Fruit fly (Drosophila melanogaster): Measurements from ENCODE around the gene CG34171.

CG34171 gene

DNA sequence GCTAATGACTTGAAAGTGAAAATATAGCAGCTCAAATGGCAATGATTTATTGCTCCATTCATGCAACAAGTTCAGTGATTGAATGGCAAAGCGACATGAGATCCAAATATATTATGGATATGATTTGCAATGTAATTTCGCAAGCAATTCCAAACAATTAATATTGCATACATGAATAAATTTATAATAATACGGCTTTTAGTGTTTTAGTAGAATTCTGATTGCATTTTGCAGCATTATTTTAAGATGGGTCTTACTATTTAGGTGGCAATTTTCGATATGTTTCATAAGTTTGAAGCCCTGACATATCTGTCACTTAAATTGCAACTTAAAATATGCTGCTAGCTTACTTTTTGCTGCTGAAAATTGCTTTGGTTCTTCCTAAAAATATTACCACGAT is at the start of gene CG34171:
Gene CG34171 (plus strand): TSS at position 301 of the 400 bp plus-strand sequence.
- TF ChIP-seq CG8478 (optimal IDR thresholded peaks at IDR 0.05): no peak
- no peak for TF ChIP-seq CTCF (optimal IDR thresholded peaks at IDR 0.05)

- TF ChIP-seq CG8478 (optimal IDR thresholded peaks at IDR 0.05) (no peak), CTCF (optimal IDR thresholded peaks at IDR 0.05) (no peak)
Observed at dm6 chr2L:18328737-18329136, 49.7 kb upstream of the CG34171 start.

DNA sequence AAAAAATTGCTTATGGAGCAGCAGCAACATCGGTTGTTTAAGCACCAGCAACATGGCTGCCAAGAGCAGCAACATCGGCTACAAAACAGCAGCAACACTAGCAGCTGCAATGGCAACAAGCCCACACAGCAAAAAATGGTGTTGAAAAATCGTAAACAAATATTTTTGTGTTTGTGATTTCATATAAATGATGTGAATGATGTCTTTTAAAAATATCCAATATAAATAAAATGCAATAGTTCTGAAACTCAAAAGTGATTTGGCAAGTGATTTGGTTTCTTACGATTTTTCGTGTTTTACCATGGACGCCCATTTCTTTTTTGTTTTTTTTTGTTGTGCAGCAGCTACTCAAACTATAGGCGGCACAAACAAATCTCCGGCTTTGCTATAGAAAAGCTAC is 46.8 kb upstream of the CG34171 start:
- no peak for TF ChIP-seq CTCF (optimal IDR thresholded peaks at IDR 0.05)

DNA sequence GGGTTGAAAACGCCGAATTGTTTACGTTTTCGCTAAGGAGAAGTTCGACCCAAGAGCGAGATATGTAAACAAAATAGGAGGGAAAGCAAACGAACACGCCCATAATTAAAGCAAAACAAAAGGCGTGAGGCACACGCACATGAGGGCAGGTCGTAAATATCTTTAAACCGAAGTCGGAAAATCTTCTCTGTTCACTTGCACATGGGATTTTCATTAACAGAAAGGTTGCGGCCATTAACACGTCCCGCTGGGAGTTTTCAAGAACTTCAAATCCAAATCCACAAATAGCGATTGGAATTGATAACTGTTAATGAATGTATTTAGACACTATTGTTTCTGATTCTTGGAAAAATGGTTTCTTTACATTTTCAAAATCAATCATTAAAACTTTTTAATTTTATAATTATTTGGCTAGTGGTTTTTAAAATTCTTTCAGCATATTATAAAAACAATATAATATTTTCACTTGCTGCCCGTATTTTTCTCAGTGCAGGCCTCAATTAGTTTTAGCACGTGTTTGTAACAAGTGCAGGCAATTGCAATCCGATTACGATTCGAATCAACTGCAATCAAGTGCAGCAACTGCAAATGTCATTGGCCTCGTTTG is 44.5 kb upstream of the CG34171 start:
- TF ChIP-seq CG8478 (optimal IDR thresholded peaks at IDR 0.05) (no peak), CTCF (optimal IDR thresholded peaks at IDR 0.05) (no peak)

dm6 chr2L:18335641-18336040 is 42.8 kb upstream of the CG34171 start:
- TF ChIP-seq CG8478 (optimal IDR thresholded peaks at IDR 0.05): no peak
- TF ChIP-seq CTCF (optimal IDR thresholded peaks at IDR 0.05): no peak

- TF ChIP-seq CTCF (optimal IDR thresholded peaks at IDR 0.05) (no peak), CG8478 (optimal IDR thresholded peaks at IDR 0.05) (no peak)
Observed at dm6 chr2L:18336531-18336930, 41.9 kb upstream of the CG34171 start.

DNA sequence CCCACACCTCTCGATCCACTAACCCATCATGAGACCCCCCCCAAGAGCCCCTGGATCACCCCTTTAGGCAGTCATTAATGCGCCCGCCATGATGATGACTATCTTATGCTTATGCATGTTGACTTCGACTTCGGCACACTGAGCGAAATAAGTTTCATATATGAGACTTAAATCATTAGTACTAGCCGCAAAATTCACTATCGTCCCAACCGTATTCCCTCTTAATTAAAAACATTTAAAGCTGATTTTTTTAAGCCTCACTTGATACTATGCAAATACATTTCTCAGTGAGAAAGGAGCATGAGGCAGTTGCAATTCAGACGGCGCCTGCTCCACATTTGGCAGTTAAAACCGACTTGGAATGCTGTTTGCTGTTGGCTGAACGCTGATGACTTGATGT is 37.5 kb upstream of the CG34171 start:
- TF ChIP-seq CG8478 (optimal IDR thresholded peaks at IDR 0.05) (no peak), CTCF (optimal IDR thresholded peaks at IDR 0.05) (no peak)

dm6 chr2L:18344343-18344742 is 34.0 kb upstream of the CG34171 start:
- no peak for TF ChIP-seq CTCF (optimal IDR thresholded peaks at IDR 0.05)
- no peak for TF ChIP-seq CG8478 (optimal IDR thresholded peaks at IDR 0.05)

dm6 chr2L:18345194-18345593 is 33.2 kb upstream of the CG34171 start:
- TF ChIP-seq CTCF (optimal IDR thresholded peaks at IDR 0.05): no peak

DNA sequence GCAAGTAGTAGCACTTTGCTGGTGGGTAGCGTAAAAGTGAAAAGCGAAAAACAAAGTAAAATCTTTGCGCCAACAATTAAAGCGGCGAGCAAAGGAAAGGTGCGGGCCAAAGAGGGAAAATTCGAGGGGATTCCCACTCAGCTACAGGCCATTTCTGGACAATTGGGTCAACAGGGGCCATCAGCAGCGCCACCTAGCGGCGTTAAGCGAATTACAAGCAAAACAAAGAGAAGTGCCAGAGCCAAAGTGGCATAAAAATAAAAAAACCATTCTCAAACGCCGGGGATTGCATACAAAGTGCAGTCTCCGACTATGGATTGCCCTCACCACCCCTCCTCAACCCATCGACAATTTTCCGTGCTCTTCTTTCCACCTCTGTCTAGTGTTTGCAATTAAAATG is 30.4 kb upstream of the CG34171 start:
- TF ChIP-seq CTCF (optimal IDR thresholded peaks at IDR 0.05): peak; percentile 74 to 79
- no peak for TF ChIP-seq CG8478 (optimal IDR thresholded peaks at IDR 0.05)

DNA sequence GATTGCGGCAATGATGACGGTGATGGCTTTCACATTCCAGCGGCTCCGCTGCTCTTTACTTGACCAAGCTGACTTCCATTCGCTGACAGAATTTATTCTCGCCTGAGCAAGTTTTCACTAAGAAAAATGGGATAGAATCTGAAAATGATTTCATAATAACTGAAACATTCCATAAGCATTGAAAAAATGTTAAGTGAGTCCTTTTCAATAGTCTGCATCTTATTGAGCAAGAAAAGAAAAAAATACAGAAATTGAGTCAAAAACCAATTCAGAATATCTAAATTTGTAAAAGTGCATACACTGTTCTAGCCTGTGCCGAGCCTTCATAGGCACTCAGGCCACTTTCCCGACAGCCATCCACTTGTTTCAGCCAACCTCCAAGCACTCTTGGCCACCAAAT is 29.8 kb upstream of the CG34171 start:
- TF ChIP-seq CTCF (optimal IDR thresholded peaks at IDR 0.05): no peak
- TF ChIP-seq CG8478 (optimal IDR thresholded peaks at IDR 0.05): no peak

DNA sequence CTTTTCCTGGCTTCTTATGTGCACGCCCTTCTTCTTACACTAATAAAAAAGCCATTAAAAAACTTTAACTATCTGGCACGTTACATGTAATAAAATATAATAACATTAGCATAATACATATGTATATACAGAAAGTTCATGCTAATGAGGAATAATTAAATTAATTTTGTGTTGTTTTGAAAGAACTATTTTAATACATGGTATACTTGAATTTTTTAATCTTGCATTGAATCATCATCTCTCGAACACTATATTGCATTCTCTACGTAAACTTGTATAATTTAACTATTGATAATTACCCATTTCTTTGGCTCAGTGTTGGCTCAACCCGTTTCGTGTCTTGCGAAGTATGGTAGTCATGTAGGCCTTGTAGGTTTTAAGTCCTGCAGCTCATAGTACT is 25.6 kb upstream of the CG34171 start:
- TF ChIP-seq CG8478 (optimal IDR thresholded peaks at IDR 0.05): no peak

DNA sequence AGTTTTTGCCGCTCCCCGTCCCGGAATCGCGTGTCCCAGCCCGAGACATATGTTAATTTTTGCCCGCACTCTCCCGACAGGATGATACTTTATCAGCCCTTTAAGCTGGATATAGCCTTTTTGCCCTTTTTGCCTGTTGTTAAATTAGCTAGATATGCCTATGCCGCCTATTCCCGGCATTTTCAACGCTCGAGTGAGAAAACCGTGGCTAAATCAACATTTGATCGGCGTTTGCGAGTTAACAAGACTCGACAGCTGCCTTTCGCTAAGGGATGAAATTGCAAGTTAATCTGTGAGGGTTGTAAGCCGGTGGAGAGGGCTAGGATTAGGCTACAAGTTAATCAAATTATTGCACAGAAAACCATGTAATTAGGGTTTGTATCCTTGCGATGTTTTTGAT is 22.8 kb upstream of the CG34171 start:
- TF ChIP-seq CG8478 (optimal IDR thresholded peaks at IDR 0.05) (no peak), CTCF (optimal IDR thresholded peaks at IDR 0.05) (no peak)

dm6 chr2L:18358032-18358431 is 20.4 kb upstream of the CG34171 start:
- TF ChIP-seq CTCF (optimal IDR thresholded peaks at IDR 0.05): no peak
- no peak for TF ChIP-seq CG8478 (optimal IDR thresholded peaks at IDR 0.05)

- no peak for TF ChIP-seq CTCF (optimal IDR thresholded peaks at IDR 0.05)
- no peak for TF ChIP-seq CG8478 (optimal IDR thresholded peaks at IDR 0.05)
Observed at dm6 chr2L:18358928-18359327, 19.5 kb upstream of the CG34171 start, which contains the start of gene Acp36DE. Acp36DE (minus strand) TSS chr2L:18359028.

dm6 chr2L:18361164-18361563 is 17.2 kb upstream of the CG34171 start:
- TF ChIP-seq CTCF (optimal IDR thresholded peaks at IDR 0.05) (no peak), CG8478 (optimal IDR thresholded peaks at IDR 0.05) (no peak)

dm6 chr2L:18364358-18364757 is 14.0 kb upstream of the CG34171 start:
- no peak for TF ChIP-seq CG8478 (optimal IDR thresholded peaks at IDR 0.05)
- TF ChIP-seq CTCF (optimal IDR thresholded peaks at IDR 0.05): no peak

Data from S2 (cell line).